Fruit fly (Drosophila melanogaster): ENCODE measurements around the gene Remo.

- TF ChIP-seq CG2120 (GFP tag; optimal IDR thresholded peaks at IDR 0.05) (no peak), CG13424 (tag; optimal IDR thresholded peaks at IDR 0.05) (no peak), CG17328 (GFP tag; IDR thresholded peaks at IDR 0.05) (no peak), ac (GFP tag; optimal IDR thresholded peaks at IDR 0.05) (no peak), psq (GFP tag; optimal IDR thresholded peaks at IDR 0.05) (no peak), MTF-1 (GFP tag; optimal IDR thresholded peaks at IDR 0.05; ENCODE audit: borderline replicate concordance) (no peak), tx (GFP tag; optimal IDR thresholded peaks at IDR 0.05) (no peak), wdn (GFP tag; IDR thresholded peaks at IDR 0.05) (no peak), kay (GFP tag; optimal IDR thresholded peaks at IDR 0.05) (no peak), jigr1 (GFP tag; IDR thresholded peaks at IDR 0.05) (no peak), nerfin-1 (tag; optimal IDR thresholded peaks at IDR 0.05) (no peak)
These were observed 40.1 kb upstream of the Remo start for dm6 chrX:13247789-13248188.
